Worm (Caenorhabditis elegans) whole organism, L1 larva: ENCODE results near the gene rps-28.
"Not testable (repeated sequence)": the region's sequence is repeated elsewhere in the genome, so short reads cannot be mapped to it uniquely, and the experiment has no call there.

ENCODE experiments used
- F16B12.6 ChIP-seq: fragments of 150-350 bp; optimal IDR thresholded peaks from 2 replicates; lab custom pipeline; 2014; ENCODE audit warnings: missing biosample characterization, missing genetic modification characterization
- Y116A8C.19 ChIP-seq: sonication (generic microtip); optimal IDR thresholded peaks from 2 replicates; lab custom pipeline; 2016; ENCODE audit warnings: missing compliant biosample characterization, missing genetic modification characterization, borderline replicate concordance
- ama-1 ChIP-seq: fragments of 150-350 bp; optimal IDR thresholded peaks from 2 replicates; lab custom pipeline; 2014
- blmp-1 ChIP-seq: fragments of 150-350 bp; optimal IDR thresholded peaks from 2 replicates; lab custom pipeline; 2014; ENCODE audit warnings: missing biosample characterization, missing genetic modification characterization
- ceh-8 ChIP-seq: fragments of 200-800 bp; sonication (Bioruptor generic); optimal IDR thresholded peaks from 2 replicates; lab custom pipeline; 2018; ENCODE audit warnings: mild to moderate bottlenecking, missing genetic modification characterization, moderate library complexity, missing compliant biosample characterization
- dpl-1 ChIP-seq, 3 experiments: fragments of 150-350 bp in 2 of 3; sonication (generic microtip) in 1 of 3; optimal IDR thresholded peaks; 2 replicates each; lab custom pipeline; 2014 to 2017; ENCODE audit warnings: missing biosample characterization in 3 of 3, missing genetic modification characterization in 3 of 3, missing genetic modification reagents in 3 of 3
- efl-1 ChIP-seq, 4 experiments: fragments of 150-350 bp; optimal IDR thresholded peaks in 3 of 4; peaks in 1 of 4; 1 replicate in 1 of 4; 2 replicates in 3 of 4; lab custom pipeline; 2014; ENCODE audit warnings: missing biosample characterization in 2 of 4, missing genetic modification characterization in 2 of 4, missing genetic modification reagents in 2 of 4
- egl-13 ChIP-seq: sonication (generic microtip); optimal IDR thresholded peaks from 2 replicates; lab custom pipeline; 2016; ENCODE audit warnings: missing genotype, missing genetic modification reagents, missing genetic modification characterization, missing compliant biosample characterization
- egl-27 ChIP-seq, 2 experiments: fragments of 150-350 bp in 1 of 2; sonication (generic microtip); optimal IDR thresholded peaks; 3 replicates each; lab custom pipeline; 2017 to 2018; ENCODE audit warnings: missing biosample characterization in 2 of 2, missing genetic modification characterization in 2 of 2, missing genetic modification reagents in 2 of 2
- elt-3 ChIP-seq, 6 experiments: fragments of 150-350 bp in 1 of 6; sonication (generic microtip); optimal IDR thresholded peaks; 2 replicates each; lab custom pipeline; 2017 to 2018; ENCODE audit warnings: missing biosample characterization in 6 of 6, missing genetic modification characterization in 6 of 6, inconsistent platforms in 1 of 6
- ets-5 ChIP-seq: fragments of 200-800 bp; sonication (Bioruptor generic); IDR thresholded peaks from 2 replicates; pipeline ENCODE4 v1.3.6; 2022; ENCODE audit warnings: missing genetic modification characterization, missing compliant biosample characterization
- fkh-8 ChIP-seq: sonication (generic microtip); optimal IDR thresholded peaks from 2 replicates; lab custom pipeline; 2016; ENCODE audit warnings: mild to moderate bottlenecking, missing genetic modification characterization, missing compliant biosample characterization
- fos-1 ChIP-seq: fragments of 150-350 bp; optimal IDR thresholded peaks from 2 replicates; lab custom pipeline; 2014; ENCODE audit warnings: missing biosample characterization, missing genetic modification characterization
- hlh-17 ChIP-seq: fragments of 200-800 bp; sonication (Bioruptor generic); optimal IDR thresholded peaks from 2 replicates; lab custom pipeline; 2018; ENCODE audit warnings: missing genetic modification characterization, mild to moderate bottlenecking, missing compliant biosample characterization, moderate library complexity, borderline replicate concordance
- irx-1 ChIP-seq: sonication (generic microtip); optimal IDR thresholded peaks from 2 replicates; lab custom pipeline; 2016; ENCODE audit warnings: missing genetic modification characterization, missing compliant biosample characterization
- jun-1 ChIP-seq: fragments of 150-350 bp; optimal IDR thresholded peaks from 2 replicates; lab custom pipeline; 2014; ENCODE audit warnings: missing biosample characterization, missing genetic modification reagents, missing genetic modification characterization
- lin-13 ChIP-seq: fragments of 150-350 bp; optimal IDR thresholded peaks from 2 replicates; lab custom pipeline; 2014; ENCODE audit warnings: missing biosample characterization, missing genetic modification reagents, missing genetic modification characterization
- lin-35 ChIP-seq, 2 experiments: fragments of 150-350 bp; optimal IDR thresholded peaks; 2 replicates each; lab custom pipeline; 2014; ENCODE audit warnings: missing biosample characterization in 2 of 2, missing genetic modification characterization in 2 of 2, missing genetic modification reagents in 2 of 2
- lir-3 ChIP-seq: sonication (generic microtip); optimal IDR thresholded peaks from 2 replicates; lab custom pipeline; 2016; ENCODE audit warnings: mild to moderate bottlenecking, missing genetic modification characterization, moderate library complexity, missing compliant biosample characterization; ENCODE audit not compliant: poor library complexity
- mdl-1 ChIP-seq, 2 experiments: fragments of 150-350 bp; optimal IDR thresholded peaks; 2 replicates each; lab custom pipeline; 2014 to 2017; ENCODE audit warnings: missing biosample characterization in 2 of 2, missing genetic modification characterization in 2 of 2, inconsistent platforms in 1 of 2
- mep-1 ChIP-seq: fragments of 150-350 bp; optimal IDR thresholded peaks from 2 replicates; lab custom pipeline; 2014; ENCODE audit warnings: missing biosample characterization, missing genetic modification characterization
- nhr-20 ChIP-seq: sonication (generic microtip); optimal IDR thresholded peaks from 2 replicates; lab custom pipeline; 2016; ENCODE audit warnings: mild to moderate bottlenecking, missing genetic modification characterization, missing compliant biosample characterization
- nhr-28 ChIP-seq: fragments of 150-350 bp; optimal IDR thresholded peaks from 2 replicates; lab custom pipeline; 2014; ENCODE audit warnings: missing biosample characterization, missing genetic modification characterization
- nhr-77 ChIP-seq: fragments of 150-350 bp; optimal IDR thresholded peaks from 2 replicates; lab custom pipeline; 2014; ENCODE audit warnings: missing biosample characterization, missing genetic modification characterization
- nhr-90 ChIP-seq: sonication (generic microtip); optimal IDR thresholded peaks from 2 replicates; lab custom pipeline; 2016; ENCODE audit warnings: mild to moderate bottlenecking, missing genetic modification characterization, missing compliant biosample characterization; ENCODE audit not compliant: poor library complexity
- rnt-1 ChIP-seq: sonication (generic microtip); optimal IDR thresholded peaks from 2 replicates; lab custom pipeline; 2016; ENCODE audit warnings: mild to moderate bottlenecking, missing genetic modification characterization, moderate library complexity, missing compliant biosample characterization
- skn-1 ChIP-seq: fragments of 150-350 bp; optimal IDR thresholded peaks from 2 replicates; lab custom pipeline; 2014; ENCODE audit warnings: missing biosample characterization, missing genetic modification characterization
- sup-37 ChIP-seq: fragments of 200-800 bp; sonication (Bioruptor generic); optimal IDR thresholded peaks from 2 replicates; lab custom pipeline; 2018; ENCODE audit warnings: mild to moderate bottlenecking, missing genetic modification characterization, missing compliant biosample characterization
- tbx-2 ChIP-seq: sonication (generic microtip); optimal IDR thresholded peaks from 2 replicates; lab custom pipeline; 2016; ENCODE audit warnings: missing genetic modification characterization, missing compliant biosample characterization
- unc-30 ChIP-seq: sonication (generic microtip); optimal IDR thresholded peaks from 2 replicates; lab custom pipeline; 2017; ENCODE audit warnings: missing biosample characterization, missing genetic modification characterization
- unc-86 ChIP-seq: sonication (generic microtip); optimal IDR thresholded peaks from 2 replicates; lab custom pipeline; 2016; ENCODE audit warnings: missing genetic modification characterization, missing compliant biosample characterization
- unc-98 ChIP-seq: fragments of 200-800 bp; sonication (Bioruptor generic); IDR thresholded peaks from 2 replicates; pipeline ENCODE4 v1.3.6; 2022; ENCODE audit warnings: missing genetic modification characterization, missing compliant biosample characterization
- ztf-11 ChIP-seq, 2 experiments: sonication (generic microtip); optimal IDR thresholded peaks; 2 replicates each; lab custom pipeline; 2016 to 2017; ENCODE audit warnings: missing genetic modification characterization in 2 of 2, missing biosample characterization in 1 of 2, missing compliant biosample characterization in 1 of 2
- ztf-4 ChIP-seq: fragments of 150-350 bp; optimal IDR thresholded peaks from 2 replicates; lab custom pipeline; 2014; ENCODE audit warnings: missing biosample characterization, missing genetic modification characterization

Gene rps-28

DNA sequence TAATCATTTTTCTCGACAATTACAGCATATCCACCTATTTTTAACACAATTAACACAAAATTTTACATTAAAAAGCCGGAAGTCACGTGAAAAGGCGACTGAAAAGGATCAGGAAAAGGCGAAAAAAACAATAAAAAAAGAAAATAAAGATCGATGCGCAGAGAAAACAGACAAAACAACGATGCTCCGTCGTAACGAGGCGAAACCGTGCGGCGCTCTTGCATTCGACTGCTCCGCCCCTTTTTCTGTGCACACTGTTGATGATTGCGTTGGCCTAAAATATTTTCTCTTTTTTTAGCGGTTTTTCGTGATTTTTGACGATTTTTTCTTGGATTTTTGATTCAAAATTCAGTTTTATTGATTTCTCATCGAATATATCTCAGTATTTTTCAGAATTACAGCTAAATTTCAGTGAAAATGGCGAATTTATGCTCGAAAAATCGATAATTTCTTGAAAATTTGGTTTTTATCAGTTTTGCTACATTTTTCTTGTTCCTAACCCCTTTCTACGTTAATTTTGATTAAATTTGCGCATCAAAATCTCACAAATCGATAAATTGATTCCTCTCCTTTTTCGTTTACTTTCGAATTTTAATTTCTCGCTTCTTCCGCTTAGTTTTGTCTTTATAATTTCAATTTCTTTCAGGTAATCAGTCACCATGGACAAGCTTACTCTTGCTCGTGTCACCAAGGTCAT lies at the start of gene rps-28 (continued):
- TF ChIP-seq elt-3 (tag; optimal IDR thresholded peaks at IDR 0.05; lab: Kevin White, UChicago) (peak; percentile 70 to 99 (median 94)), F16B12.6 (tag; lab: Kevin White, UChicago) (peak; percentile 73), mdl-1 (tag; optimal IDR thresholded peaks at IDR 0.05; lab: Kevin White, UChicago) (peak in 1 of 2 experiments; percentile 95), tbx-2 (peak; percentile 96), unc-98 (GFP tag; lab: Robert Waterston, UW) (peak; percentile 88), irx-1 (peak; percentile 88), nhr-28 (tag; lab: Kevin White, UChicago) (no peak), unc-30 (tag; lab: Kevin White, UChicago) (peak; percentile 38), Y116A8C.19 (tag; lab: Kevin White, UChicago) (no peak), nhr-20 (peak; percentile 98), lir-3 (tag; lab: Kevin White, UChicago) (peak; percentile 90), fos-1 (tag; lab: Kevin White, UChicago) (peak; percentile 94), jun-1 (tag; lab: Kevin White, UChicago) (peak; percentile 92), mep-1 (peak; percentile 98), egl-13 (tag; lab: Kevin White, UChicago) (peak; percentile 90), nhr-90 (peak; percentile 98), egl-27 (tag; optimal IDR thresholded peaks at IDR 0.05; lab: Kevin White, UChicago) (peak; percentile 89 to 92), hlh-17 (no peak), ceh-8 (peak; percentile 94), lin-13 (GFP tag; lab: Kevin White, UChicago) (peak; percentile 99), ets-5 (GFP tag; lab: Robert Waterston, UW) (no peak), skn-1 (peak; percentile 98), nhr-77 (tag; lab: Kevin White, UChicago) (peak; percentile 98), ztf-4 (peak; percentile 96), rnt-1 (peak; percentile 97), dpl-1 (GFP tag; optimal IDR thresholded peaks at IDR 0.05; lab: Kevin White, UChicago) (peak; percentile 89 to 91 (median 89)), efl-1 (optimal IDR thresholded peaks at IDR 0.05; lab: Kevin White, UChicago) (peak; percentile 92 to 95), efl-1 (GFP tag; optimal IDR thresholded peaks at IDR 0.05 in 1 of 2; lab: Kevin White, UChicago) (peak; percentile 87 to 98), blmp-1 (peak; percentile 84), unc-86 (peak; percentile 96), fkh-8 (peak; percentile 99), lin-35 (GFP tag; optimal IDR thresholded peaks at IDR 0.05; lab: Kevin White, UChicago) (peak; percentile 94 to 95), ama-1 (lab: Kevin White, UChicago) (peak; percentile 71)
- TF ChIP-seq, all 84 proteins: peak for 71

DNA sequence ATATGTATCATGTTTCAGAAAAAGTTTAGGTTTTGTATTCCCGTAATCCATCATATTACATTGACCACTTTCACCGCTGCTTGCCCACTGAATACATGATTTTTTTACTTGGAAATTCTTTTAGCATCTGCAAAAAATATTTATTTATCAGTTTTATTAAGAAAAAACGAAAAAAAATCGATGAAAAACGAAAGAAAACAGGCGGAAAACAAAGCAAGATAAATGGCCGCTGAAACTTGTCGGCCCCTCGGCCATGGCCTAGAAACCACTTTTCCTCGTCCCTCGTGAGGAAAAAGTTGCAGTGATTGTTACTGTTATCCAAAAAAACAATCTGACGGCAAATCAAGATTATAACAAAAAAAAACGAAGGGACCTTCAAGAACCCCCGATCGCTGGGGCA lies 49.5 kb upstream of the rps-28 start, which contains the start of gene dsl-3:
dsl-3 (plus strand) TSS at position 301 of the 400 bp plus-strand sequence.
- not testable (repeated sequence) for TF ChIP-seq hlh-17; ztf-11 (tag; optimal IDR thresholded peaks at IDR 0.05; lab: Kevin White, UChicago); F16B12.6 (tag; lab: Kevin White, UChicago)

DNA sequence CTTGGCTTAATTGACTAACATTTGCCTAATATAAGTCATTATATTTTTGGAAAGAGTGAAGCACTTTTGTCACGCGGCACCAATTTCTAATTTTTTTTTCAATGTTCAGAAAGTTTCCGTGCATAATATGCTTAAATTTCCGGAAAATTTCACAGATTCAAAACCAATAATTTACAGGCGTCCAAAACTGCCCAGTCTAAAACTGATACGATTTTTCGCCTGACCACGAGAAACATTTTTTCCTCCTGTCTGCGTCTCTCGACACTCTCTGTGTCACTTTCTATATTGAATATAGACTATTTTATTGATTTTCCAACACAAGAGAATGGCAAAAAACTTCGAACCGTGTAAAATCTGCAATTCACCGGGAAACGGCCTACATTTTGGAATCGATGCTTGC lies 45.9 kb upstream of the rps-28 start, which contains the start of gene nhr-122:
nhr-122 (plus strand) TSS at position 301 of the 400 bp plus-strand sequence.
- no peak for TF ChIP-seq elt-3 (tag; optimal IDR thresholded peaks at IDR 0.05; lab: Kevin White, UChicago)
- peak; percentile 47 for TF ChIP-seq blmp-1
- no peak for TF ChIP-seq efl-1 (optimal IDR thresholded peaks at IDR 0.05; lab: Kevin White, UChicago)
- TF ChIP-seq efl-1 (GFP tag; optimal IDR thresholded peaks at IDR 0.05 in 1 of 2; lab: Kevin White, UChicago): peak in 1 of 2 experiments; percentile 51
- peak in 1 of 2 experiments; percentile 19 for TF ChIP-seq lin-35 (GFP tag; optimal IDR thresholded peaks at IDR 0.05; lab: Kevin White, UChicago)
- no peak for TF ChIP-seq sup-37 (GFP tag; lab: Kevin White, UChicago)
